Fruit fly (Drosophila melanogaster): Measurements from ENCODE around the gene Cnb.

dm6 chr3L:1976760-1977159 is 29.4 kb downstream of the Cnb start:
- TF ChIP-seq EcR (GFP tag; optimal IDR thresholded peaks at IDR 0.05): no peak
- TF ChIP-seq psq (optimal IDR thresholded peaks at IDR 0.05): no peak
- TF ChIP-seq pan (optimal IDR thresholded peaks at IDR 0.05): no peak
- TF ChIP-seq CG8478 (optimal IDR thresholded peaks at IDR 0.05): no peak
- no peak for TF ChIP-seq Dll (optimal IDR thresholded peaks at IDR 0.05)
- TF ChIP-seq usp (GFP tag; optimal IDR thresholded peaks at IDR 0.05): no peak
